Worm (Caenorhabditis elegans): ENCODE results near the gene T06E6.10.

T06E6.10 gene

ce11 chrV:15395347-15395746 is 22.6 kb upstream of the T06E6.10 start, which contains the start of gene cyb-3:
Gene cyb-3, plus strand, starts transcription at chrV:15395696.
- TF ChIP-seq lin-11 (tag; optimal IDR thresholded peaks at IDR 0.05), result no peak
- no peak for TF ChIP-seq mab-5 (tag; optimal IDR thresholded peaks at IDR 0.05)
- no peak for TF ChIP-seq ztf-1 (GFP tag; conservative IDR thresholded peaks at IDR 0.05)
- no peak for TF ChIP-seq ceh-16 (tag; optimal IDR thresholded peaks at IDR 0.05)
- no peak for TF ChIP-seq sem-4 (tag; optimal IDR thresholded peaks at IDR 0.05)
- no peak for TF ChIP-seq elt-1 (tag; optimal IDR thresholded peaks at IDR 0.05)

- TF ChIP-seq nhr-10 (tag; optimal IDR thresholded peaks at IDR 0.05) (no peak), alr-1 (tag; optimal IDR thresholded peaks at IDR 0.05) (no peak), sem-4 (tag; optimal IDR thresholded peaks at IDR 0.05) (no peak), nhr-23 (tag; optimal IDR thresholded peaks at IDR 0.05) (no peak), F13H6.1 (tag; optimal IDR thresholded peaks at IDR 0.05) (no peak), nhr-237 (tag; optimal IDR thresholded peaks at IDR 0.05) (no peak), lsy-2 (tag; optimal IDR thresholded peaks at IDR 0.05) (no peak), peb-1 (tag; optimal IDR thresholded peaks at IDR 0.05) (no peak), fos-1 (tag; optimal IDR thresholded peaks at IDR 0.05) (no peak), ceh-16 (tag; optimal IDR thresholded peaks at IDR 0.05) (no peak)
These were observed 20.8 kb upstream of the T06E6.10 start for ce11 chrV:15397139-15397538.

ce11 chrV:15398728-15399127 is 19.2 kb upstream of the T06E6.10 start, which contains the start of gene fbxa-199:
Gene fbxa-199, minus strand, starts transcription at chrV:15398828.
- TF ChIP-seq nhr-11 (tag; optimal IDR thresholded peaks at IDR 0.05) (no peak), snpc-4 (tag; optimal IDR thresholded peaks at IDR 0.05) (no peak), peb-1 (tag; optimal IDR thresholded peaks at IDR 0.05) (no peak), nhr-6 (tag; optimal IDR thresholded peaks at IDR 0.05) (no peak), sma-3 (GFP tag; optimal IDR thresholded peaks at IDR 0.05) (no peak), nhr-10 (tag; optimal IDR thresholded peaks at IDR 0.05) (no peak), nhr-237 (tag; optimal IDR thresholded peaks at IDR 0.05) (no peak), ceh-82 (tag; optimal IDR thresholded peaks at IDR 0.05) (no peak), F13H6.1 (tag; optimal IDR thresholded peaks at IDR 0.05) (no peak), ZK546.5 (tag; optimal IDR thresholded peaks at IDR 0.05) (no peak), sma-9 (GFP tag; optimal IDR thresholded peaks at IDR 0.05) (no peak), sma-9 (tag; optimal IDR thresholded peaks at IDR 0.05) (no peak), lsy-2 (tag; optimal IDR thresholded peaks at IDR 0.05) (no peak), skn-1 (tag; optimal IDR thresholded peaks at IDR 0.05) (no peak)

- TF ChIP-seq fos-1 (tag; optimal IDR thresholded peaks at IDR 0.05), result peak; percentile 33
- TF ChIP-seq dmd-4 (tag; optimal IDR thresholded peaks at IDR 0.05), result no peak
These were observed 18.1 kb upstream of the T06E6.10 start, which contains the start of the genes T06E6.15 and sri-7 for ce11 chrV:15399691-15400377. Gene T06E6.15, minus strand, starts transcription at chrV:15399791. Gene sri-7, plus strand, starts transcription at chrV:15400327.

- TF ChIP-seq unc-39 (tag; optimal IDR thresholded peaks at IDR 0.05) (no peak), fos-1 (tag; optimal IDR thresholded peaks at IDR 0.05) (peak; percentile 16), nhr-6 (tag; optimal IDR thresholded peaks at IDR 0.05) (no peak)
These were observed 16.0 kb upstream of the T06E6.10 start, which contains the start of gene fbxa-135 for ce11 chrV:15401856-15402314. Gene fbxa-135, plus strand, starts transcription at chrV:15402264.

DNA sequence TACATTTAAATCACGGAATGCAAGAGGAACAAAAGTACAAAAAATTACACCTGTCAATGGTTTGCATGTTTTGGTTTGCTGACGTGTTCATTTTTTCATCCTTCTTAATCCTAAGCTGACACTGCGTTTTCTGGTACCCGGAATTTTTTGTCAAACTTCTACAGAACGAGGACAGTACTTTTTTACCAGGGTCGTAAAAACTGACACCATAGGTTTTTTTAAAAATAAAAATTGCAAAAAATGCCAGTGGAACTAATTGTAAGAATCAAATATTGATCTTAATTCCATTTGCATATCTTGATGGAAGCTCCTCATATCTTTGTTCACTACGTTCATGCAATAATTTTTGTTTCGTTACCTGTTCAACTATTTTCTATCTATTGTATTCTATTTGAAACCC is 13.1 kb upstream of the T06E6.10 start, which contains the start of gene srh-258:
Gene srh-258 (plus strand): TSS at position 301 of the 400 bp plus-strand sequence.
- no peak for TF ChIP-seq Y55F3AM.14 (GFP tag; optimal IDR thresholded peaks at IDR 0.05)
- no peak for TF ChIP-seq alr-1 (tag; optimal IDR thresholded peaks at IDR 0.05)
- no peak for TF ChIP-seq ama-1 (optimal IDR thresholded peaks at IDR 0.05)
- no peak for TF ChIP-seq lin-11 (tag; optimal IDR thresholded peaks at IDR 0.05)

ce11 chrV:15406928-15407327 is 11.0 kb upstream of the T06E6.10 start, which contains the start of gene srh-257:
Gene srh-257, plus strand, starts transcription at chrV:15407228.
- no peak for TF ChIP-seq nhr-21 (tag; optimal IDR thresholded peaks at IDR 0.05)
- no peak for TF ChIP-seq unc-39 (tag; optimal IDR thresholded peaks at IDR 0.05)
- TF ChIP-seq ztf-1 (GFP tag; conservative IDR thresholded peaks at IDR 0.05), result no peak
- TF ChIP-seq elt-3 (tag; optimal IDR thresholded peaks at IDR 0.05), result no peak
- no peak for TF ChIP-seq F13H6.1 (tag; optimal IDR thresholded peaks at IDR 0.05)
- TF ChIP-seq unc-62 (GFP tag; optimal IDR thresholded peaks at IDR 0.05), result no peak
- no peak for TF ChIP-seq crh-2 (tag; optimal IDR thresholded peaks at IDR 0.05)
- TF ChIP-seq fos-1 (tag; optimal IDR thresholded peaks at IDR 0.05), result no peak
- no peak for TF ChIP-seq sem-4 (tag; optimal IDR thresholded peaks at IDR 0.05)
- TF ChIP-seq ZK546.5 (tag; optimal IDR thresholded peaks at IDR 0.05), result no peak
- no peak for TF ChIP-seq Y55F3AM.14 (GFP tag; optimal IDR thresholded peaks at IDR 0.05)
- TF ChIP-seq nhr-12 (tag; optimal IDR thresholded peaks at IDR 0.05), result no peak

Data from whole organism, L2 larva.